Fruit fly (Drosophila melanogaster): ENCODE results near the gene Cyp318a1.

- TF ChIP-seq pad (GFP tag; optimal IDR thresholded peaks at IDR 0.05) (no peak), tj (GFP tag; optimal IDR thresholded peaks at IDR 0.05) (no peak), CG7045 (GFP tag; optimal IDR thresholded peaks at IDR 0.05) (no peak), kay (GFP tag; ENCODE audit: borderline replicate concordance) (no peak), cnc (optimal IDR thresholded peaks at IDR 0.05) (no peak), CG11617 (GFP tag; optimal IDR thresholded peaks at IDR 0.05) (no peak), Mnt (GFP tag; optimal IDR thresholded peaks at IDR 0.05) (no peak), Clk (GFP tag; optimal IDR thresholded peaks at IDR 0.05) (no peak), Crg-1 (GFP tag; optimal IDR thresholded peaks at IDR 0.05) (no peak), toe (GFP tag; optimal IDR thresholded peaks at IDR 0.05) (no peak), CG14711 (tag; optimal IDR thresholded peaks at IDR 0.05) (no peak), ovo (GFP tag; optimal IDR thresholded peaks at IDR 0.05) (no peak), CG5204 (GFP tag; optimal IDR thresholded peaks at IDR 0.05) (no peak), cic (GFP tag; optimal IDR thresholded peaks at IDR 0.05) (no peak)
Observed at dm6 chrX:11988912-11989311, 43.5 kb upstream of the Cyp318a1 start, which contains the start of gene tsg.
